Fruit fly (Drosophila melanogaster): ENCODE data around the gene CG10184.

dm6 chr3R:23576618-23577017 is 28.7 kb downstream of the CG10184 start:
- TF ChIP-seq CG12605 (GFP tag; IDR thresholded peaks at IDR 0.05) (no peak), CG34367 (tag; optimal IDR thresholded peaks at IDR 0.05) (no peak), gl (tag; optimal IDR thresholded peaks at IDR 0.05) (no peak), Ets98B (GFP tag; IDR thresholded peaks at IDR 0.05) (no peak), rn (GFP tag; IDR thresholded peaks at IDR 0.05) (no peak), Snoo (tag; optimal IDR thresholded peaks at IDR 0.05) (no peak), D1 (tag; optimal IDR thresholded peaks at IDR 0.05) (no peak), Pif1A (GFP tag; optimal IDR thresholded peaks at IDR 0.05) (no peak), CG4496 (GFP tag; IDR thresholded peaks at IDR 0.05) (no peak), Pif1B (GFP tag; optimal IDR thresholded peaks at IDR 0.05) (no peak)

All from whole organism, pupa.